ENCODE assay signal across 2 worm cellular contexts in the genomic region with DNA sequence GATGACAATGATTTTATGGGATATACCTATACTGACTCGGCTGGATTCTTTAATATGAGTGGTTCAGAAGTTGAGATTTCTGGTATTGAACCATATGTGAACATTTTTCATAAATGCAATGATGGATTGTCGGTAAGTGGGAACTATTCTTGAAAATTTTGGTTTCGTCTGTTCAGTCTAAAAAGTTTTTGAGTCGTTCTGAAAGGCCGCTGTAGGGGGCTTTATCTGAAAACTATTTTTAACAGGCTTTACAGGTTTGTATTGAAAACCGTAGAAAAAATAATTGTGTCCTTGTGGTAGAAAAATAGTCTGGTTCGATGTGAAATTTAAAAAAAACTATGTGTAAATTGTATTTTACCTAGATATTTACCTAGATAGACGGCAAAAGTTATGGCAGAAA.
TF ChIP-seq lines count a peak whose summit lies in the region.

No protein-coding gene starts in this region.

TF ChIP-seq in whole organism, L1 larva, 84 proteins besides CTCF, POLR2A, EP300 and RAD21:
- TF ChIP-seq nhr-85 (tag; lab: Kevin White, UChicago) (peak; percentile 57), jun-1 (tag; optimal IDR thresholded peaks at IDR 0.05; lab: Kevin White, UChicago) (no peak)

TF ChIP-seq in whole organism, L4 larva, 104 proteins besides CTCF, POLR2A, EP300 and RAD21:
- TF ChIP-seq lim-7 (GFP tag; IDR thresholded peaks at IDR 0.05; lab: Robert Waterston, UW) (no peak), aha-1 (tag; lab: Kevin White, UChicago) (peak; percentile 84), Y75B8A.6 (GFP tag; IDR thresholded peaks at IDR 0.05; lab: Robert Waterston, UW) (no peak), hlh-30 (tag; optimal IDR thresholded peaks at IDR 0.05; lab: Kevin White, UChicago; ENCODE audit: insufficient read depth) (no peak)
